Worm (Caenorhabditis elegans) whole organism, L4 larva: ENCODE data around the gene cutl-5.
"Not testable (repeated sequence)": the region's sequence is repeated elsewhere in the genome, so short reads cannot be mapped to it uniquely, and the experiment has no call there.

ENCODE experiments used
- T26A8.4 ChIP-seq: fragments of 200-800 bp; sonication (Bioruptor generic); IDR thresholded peaks from 2 replicates; pipeline ENCODE4 v1.3.6; 2022; ENCODE audit warnings: missing genetic modification characterization, missing compliant biosample characterization
- Y48G9A.11 ChIP-seq: fragments of 200-800 bp; sonication (Bioruptor generic); IDR thresholded peaks from 2 replicates; pipeline ENCODE4 v1.3.6; 2022; ENCODE audit warnings: missing genetic modification reagents, missing genetic modification characterization, missing compliant biosample characterization
- aha-1 ChIP-seq: fragments of 150-350 bp; peaks from one replicate; lab custom pipeline; 2014; ENCODE audit warnings: missing biosample characterization, missing genetic modification characterization
- ama-1 ChIP-seq: fragments of 150-350 bp; optimal IDR thresholded peaks from 2 replicates; lab custom pipeline; 2014; ENCODE audit warnings: inconsistent platforms, mixed read lengths
- ceh-62 ChIP-seq: sonication (generic microtip); optimal IDR thresholded peaks from 2 replicates; lab custom pipeline; 2017; ENCODE audit warnings: missing biosample characterization, missing genetic modification characterization
- ctbp-1 ChIP-seq: fragments of 200-800 bp; sonication (Bioruptor generic); IDR thresholded peaks from 2 replicates; pipeline ENCODE4 v1.3.6; 2022; ENCODE audit warnings: missing genetic modification reagents, missing genetic modification characterization, missing compliant biosample characterization
- daf-12 ChIP-seq: fragments of 150-350 bp; optimal IDR thresholded peaks from 2 replicates; lab custom pipeline; 2014; ENCODE audit warnings: missing biosample characterization, missing genetic modification reagents, missing genetic modification characterization
- daf-16 ChIP-seq, 3 experiments: sonication (generic microtip); optimal IDR thresholded peaks; 2 replicates each; lab custom pipeline; 2016 to 2017; ENCODE audit warnings: missing genetic modification characterization in 3 of 3, missing genetic modification reagents in 3 of 3, mild to moderate bottlenecking in 2 of 3, missing compliant biosample characterization in 2 of 3, missing biosample characterization in 1 of 3, moderate library complexity in 1 of 3
- daf-19 ChIP-seq: fragments of 200-800 bp; sonication (Bioruptor generic); conservative IDR thresholded peaks from 2 replicates; pipeline ENCODE4 v1.3.6; 2022; ENCODE audit warnings: missing genetic modification characterization, missing compliant biosample characterization
- dmd-8 ChIP-seq: fragments of 200-800 bp; sonication (Bioruptor generic); IDR thresholded peaks from 2 replicates; pipeline ENCODE4 v1.3.6; 2022; ENCODE audit warnings: missing genetic modification characterization, missing compliant biosample characterization
- dpl-1 ChIP-seq: fragments of 150-350 bp; optimal IDR thresholded peaks from 2 replicates; lab custom pipeline; 2014; ENCODE audit warnings: missing biosample characterization, missing genetic modification reagents, missing genetic modification characterization
- fos-1 ChIP-seq: fragments of 150-350 bp; optimal IDR thresholded peaks from 2 replicates; lab custom pipeline; 2014; ENCODE audit warnings: missing biosample characterization, missing genetic modification characterization
- hlh-30 ChIP-seq: sonication (generic microtip); optimal IDR thresholded peaks from 2 replicates; lab custom pipeline; 2017; ENCODE audit warnings: antibody characterized with exemption, mild to moderate bottlenecking, missing genetic modification characterization, missing compliant biosample characterization; ENCODE audit not compliant: insufficient read depth
- lin-13 ChIP-seq: fragments of 150-350 bp; optimal IDR thresholded peaks from 2 replicates; lab custom pipeline; 2014; ENCODE audit warnings: missing biosample characterization, missing genetic modification reagents, missing genetic modification characterization
- lin-38 ChIP-seq: fragments of 200-800 bp; sonication (Bioruptor generic); IDR thresholded peaks from 2 replicates; pipeline ENCODE4 v1.3.6; 2022; ENCODE audit warnings: missing genetic modification reagents, missing genetic modification characterization, missing compliant biosample characterization
- nhr-11 ChIP-seq: fragments of 150-350 bp; optimal IDR thresholded peaks from 2 replicates; lab custom pipeline; 2014; ENCODE audit warnings: missing biosample characterization, missing genetic modification characterization
- nhr-25 ChIP-seq: sonication (generic microtip); optimal IDR thresholded peaks from 2 replicates; lab custom pipeline; 2017; ENCODE audit warnings: missing genetic modification characterization, mild to moderate bottlenecking, missing compliant biosample characterization, antibody characterized with exemption, moderate library complexity, borderline replicate concordance; ENCODE audit not compliant: insufficient read depth
- nhr-28 ChIP-seq: fragments of 150-350 bp; optimal IDR thresholded peaks from 2 replicates; lab custom pipeline; 2014; ENCODE audit warnings: missing biosample characterization, missing genetic modification characterization
- nhr-42 ChIP-seq: fragments of 200-800 bp; sonication (Bioruptor generic); IDR thresholded peaks from 2 replicates; pipeline ENCODE4 v1.3.6; 2022; ENCODE audit warnings: missing genetic modification characterization, missing compliant biosample characterization
- php-3 ChIP-seq: fragments of 200-800 bp; sonication (Bioruptor generic); IDR thresholded peaks from 2 replicates; pipeline ENCODE4 v1.3.6; 2022; ENCODE audit warnings: missing genetic modification reagents, missing genetic modification characterization, missing compliant biosample characterization
- saeg-2 ChIP-seq: fragments of 200-800 bp; sonication (Bioruptor generic); IDR thresholded peaks from 2 replicates; pipeline ENCODE4 v1.3.6; 2022; ENCODE audit warnings: missing genetic modification reagents, missing genetic modification characterization, missing compliant biosample characterization
- snpc-4 ChIP-seq: fragments of 150-350 bp; optimal IDR thresholded peaks from 2 replicates; lab custom pipeline; 2014; ENCODE audit warnings: missing biosample characterization, missing genetic modification characterization
- unc-62 ChIP-seq, 3 experiments: fragments of 150-350 bp in 1 of 3; sonication (generic microtip); optimal IDR thresholded peaks in 2 of 3; peaks in 1 of 3; 1 replicate in 1 of 3; 2 replicates in 2 of 3; lab custom pipeline; 2014 to 2017; ENCODE audit warnings: missing biosample characterization in 3 of 3, missing genetic modification characterization in 3 of 3, missing genetic modification reagents in 3 of 3, missing genotype in 1 of 3
- vab-7 ChIP-seq: fragments of 200-800 bp; sonication (Bioruptor generic); IDR thresholded peaks from 2 replicates; pipeline ENCODE4 v1.3.6; 2022; ENCODE audit warnings: missing genetic modification reagents, missing genetic modification characterization, missing compliant biosample characterization
- zag-1 ChIP-seq: fragments of 150-350 bp; optimal IDR thresholded peaks from 2 replicates; lab custom pipeline; 2014; ENCODE audit warnings: missing biosample characterization, missing genetic modification characterization
- zfp-3 ChIP-seq: fragments of 200-800 bp; sonication (Bioruptor generic); conservative IDR thresholded peaks from 2 replicates; pipeline ENCODE4 v1.3.6; 2022; ENCODE audit warnings: missing genetic modification reagents, missing genetic modification characterization, missing compliant biosample characterization
- ztf-11 ChIP-seq: fragments of 150-350 bp; optimal IDR thresholded peaks from 2 replicates; lab custom pipeline; 2014; ENCODE audit warnings: missing biosample characterization, missing genetic modification characterization
- ztf-7 ChIP-seq: fragments of 150-350 bp; optimal IDR thresholded peaks from 2 replicates; lab custom pipeline; 2014; ENCODE audit warnings: missing biosample characterization, missing genetic modification characterization

Gene cutl-5

DNA sequence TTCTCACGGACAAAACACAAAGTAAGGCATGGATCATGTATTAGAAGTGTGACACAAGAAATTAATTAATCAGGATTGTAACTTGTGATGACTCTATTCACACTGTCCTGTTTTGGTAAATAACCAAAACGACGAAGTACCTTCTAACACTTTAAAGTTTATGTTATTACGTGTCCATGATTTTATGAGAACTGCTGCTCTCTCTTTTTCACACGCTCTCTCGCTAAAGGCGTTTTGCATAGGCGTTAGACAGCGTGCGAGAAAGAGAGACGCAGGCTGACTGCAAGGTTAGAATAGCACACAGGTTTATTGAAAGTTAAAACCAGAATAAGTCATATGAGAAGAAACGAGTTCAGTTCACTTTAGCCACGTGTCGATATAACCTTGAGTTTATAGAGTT is 25.6 kb downstream of the cutl-5 start:
- TF ChIP-seq ceh-62 (tag; lab: Kevin White, UChicago): no peak
- TF ChIP-seq hlh-30: peak; percentile 37
- TF ChIP-seq, all 104 proteins: peak for 1

DNA sequence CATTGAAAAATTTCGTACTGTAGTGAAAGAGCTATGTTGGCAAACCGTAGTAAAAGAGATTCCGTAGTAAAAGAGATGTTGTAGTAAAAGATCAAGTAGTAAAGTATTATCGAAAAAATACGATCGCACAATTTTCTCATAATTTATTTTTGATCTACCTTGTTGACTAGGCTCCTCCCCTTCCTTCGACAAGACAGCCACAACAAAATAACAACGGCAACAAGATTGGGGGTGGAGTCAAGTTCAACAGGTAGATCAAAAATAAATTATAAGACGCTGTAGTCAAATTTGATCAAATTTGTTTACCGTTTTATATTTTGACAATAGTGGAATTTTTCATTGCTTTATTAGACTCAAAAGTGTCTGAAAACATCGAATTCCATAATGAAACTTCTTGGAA is 27.4 kb downstream of the cutl-5 start:
- peak in 1 of 2 experiments; percentile 67 for TF ChIP-seq unc-62 (GFP tag; optimal IDR thresholded peaks at IDR 0.05 in 1 of 2; lab: Kevin White, UChicago)
- TF ChIP-seq unc-62 (tag; optimal IDR thresholded peaks at IDR 0.05; lab: Kevin White, UChicago): not testable (repeated sequence)

DNA sequence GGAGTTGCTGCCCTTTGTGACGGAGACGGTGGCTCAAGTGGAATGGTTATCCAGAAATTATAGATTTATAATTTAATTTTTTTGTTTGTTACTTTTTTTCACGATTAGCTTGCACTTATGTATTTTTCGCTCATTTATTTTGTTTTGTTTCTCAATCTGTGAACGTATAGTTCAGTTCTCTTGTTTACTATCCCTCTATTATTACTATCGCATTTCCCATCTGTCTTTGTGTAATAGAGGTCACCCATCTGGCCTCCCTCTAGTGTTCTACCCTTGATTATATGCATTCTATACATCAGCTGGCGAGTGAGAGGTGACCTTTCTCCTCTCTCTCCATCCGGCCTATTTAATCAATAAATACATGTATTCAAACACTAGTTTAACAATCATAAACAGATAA is 31.7 kb downstream of the cutl-5 start, which contains the start of the genes T02G5.14 and T02G5.15:
Gene T02G5.14 (plus strand): TSS at position 301 of the 400 bp plus-strand sequence.
Gene T02G5.15 (plus strand): TSS at position 301 of the 400 bp plus-strand sequence.
- TF ChIP-seq daf-16 (GFP tag; optimal IDR thresholded peaks at IDR 0.05; lab: Kevin White, UChicago): peak in 1 of 2 experiments; percentile 21
- TF ChIP-seq daf-16 (tag; optimal IDR thresholded peaks at IDR 0.05; lab: Kevin White, UChicago): not testable (repeated sequence)

DNA sequence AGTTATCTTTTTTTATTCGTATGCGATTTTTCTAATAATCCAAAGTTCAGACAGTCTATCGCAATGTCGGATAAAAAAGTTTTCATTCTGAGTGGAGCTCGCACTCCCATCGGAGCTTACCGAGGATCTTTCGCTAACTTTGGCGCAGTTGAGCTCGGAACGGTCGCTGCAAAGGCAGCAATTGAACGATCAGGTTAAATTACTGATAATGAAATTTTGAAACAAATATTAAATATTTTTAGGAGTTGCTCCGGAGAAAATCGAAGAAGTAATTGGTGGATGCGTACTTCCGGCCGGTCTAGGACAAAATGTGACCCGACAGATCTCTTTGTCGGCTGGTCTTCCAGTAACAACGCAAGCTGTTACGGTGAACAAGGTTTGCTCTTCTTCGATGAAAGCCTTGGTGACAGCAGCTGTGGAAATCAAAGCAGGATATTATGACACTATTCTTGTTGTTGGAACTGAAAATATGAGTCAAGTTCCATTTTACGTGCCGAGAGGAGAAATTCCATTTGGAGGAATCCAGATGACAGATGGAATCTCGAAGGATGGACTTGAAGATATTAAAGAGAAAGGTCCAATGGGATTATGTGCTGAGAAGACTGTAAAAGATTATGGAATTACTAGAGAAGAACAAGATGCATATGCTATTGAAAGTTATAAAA is 40.0 kb downstream of the cutl-5 start, which contains the start of gene T02G5.7:
Gene T02G5.7 (plus strand): TSS at position 51 of the 665 bp plus-strand sequence.
- TF ChIP-seq daf-19 (GFP tag; lab: Robert Waterston, UW) (0 out of 2 replicates have a peak, but pooled peaks have one; percentile 53), zfp-3 (GFP tag; lab: Robert Waterston, UW) (0 out of 2 replicates have a peak, but pooled peaks have one; percentile 22), Y48G9A.11 (GFP tag; lab: Robert Waterston, UW) (0 out of 2 replicates have a peak, but pooled peaks have one; percentile 24), saeg-2 (GFP tag; lab: Robert Waterston, UW) (0 out of 2 replicates have a peak, but pooled peaks have one; percentile 48), snpc-4 (tag; lab: Kevin White, UChicago) (no peak), dpl-1 (GFP tag; lab: Kevin White, UChicago) (no peak), daf-16 (GFP tag; optimal IDR thresholded peaks at IDR 0.05; lab: Kevin White, UChicago) (peak in 1 of 2 experiments; percentile 39), daf-16 (tag; optimal IDR thresholded peaks at IDR 0.05; lab: Kevin White, UChicago) (no peak), nhr-11 (no peak), lin-38 (peak; percentile 40), nhr-25 (no peak)

- no peak for TF ChIP-seq dmd-8
- no peak for TF ChIP-seq nhr-28 (tag; lab: Kevin White, UChicago)
- no peak for TF ChIP-seq aha-1 (tag; lab: Kevin White, UChicago)
- TF ChIP-seq ctbp-1 (GFP tag; lab: Robert Waterston, UW): no peak
- no peak for TF ChIP-seq zag-1 (tag; lab: Kevin White, UChicago)
- no peak for TF ChIP-seq nhr-42 (GFP tag; lab: Robert Waterston, UW)
- TF ChIP-seq vab-7 (GFP tag; lab: Robert Waterston, UW): no peak
- TF ChIP-seq lin-13: no peak
- no peak for TF ChIP-seq saeg-2 (GFP tag; lab: Robert Waterston, UW)
- no peak for TF ChIP-seq ztf-11 (tag; lab: Kevin White, UChicago)
- no peak for TF ChIP-seq daf-12
- TF ChIP-seq fos-1: no peak
- TF ChIP-seq hlh-30: no peak
- TF ChIP-seq T26A8.4: no peak
- TF ChIP-seq php-3: no peak
- TF ChIP-seq ztf-7 (tag; lab: Kevin White, UChicago): no peak
- no peak for TF ChIP-seq ama-1 (lab: Kevin White, UChicago)
Measured at ce11 chrII:7073537-7073913, 42.2 kb downstream of the cutl-5 start, which contains the start of gene kat-1. TSS of gene kat-1 (plus strand) at chrII:7073814.
